Fruit fly (Drosophila melanogaster) whole organism: Measurements from ENCODE around the gene Pgcl.

Experiments used
- CG8478 ChIP-seq: fragments of >200 bp; optimal IDR thresholded peaks from 2 replicates; lab custom pipeline; 2018; ENCODE audit warnings: inconsistent platforms
- psq ChIP-seq: fragments of >200 bp; optimal IDR thresholded peaks from 2 replicates; lab custom pipeline; 2017
- usp ChIP-seq: fragments of >200 bp; optimal IDR thresholded peaks from 2 replicates; lab custom pipeline; 2017; ENCODE audit warnings: missing biosample characterization, missing genetic modification characterization, mixed read lengths

dm6 chrX:441295-441694 is 4.0 kb upstream of the Pgcl start:
- TF ChIP-seq psq (no peak), CG8478 (lab: Kevin White, UChicago) (no peak), usp (GFP tag; lab: Kevin White, UChicago) (no peak)
